Worm (Caenorhabditis elegans) whole organism, L1 larva: ENCODE results near the gene ZK105.1.
A peak's percentile ranks its signal among the peaks of the same experiment; 100 is the strongest.

Source experiments
- C04F5.9 ChIP-seq: sonication (generic microtip); optimal IDR thresholded peaks from 2 replicates; lab custom pipeline; 2016; ENCODE audit warnings: missing genetic modification characterization, missing compliant biosample characterization
- C16A3.4 ChIP-seq: fragments of 150-350 bp; optimal IDR thresholded peaks from 2 replicates; lab custom pipeline; 2014; ENCODE audit warnings: missing biosample characterization, missing genetic modification characterization
- C34B4.2 ChIP-seq: sonication (generic microtip); optimal IDR thresholded peaks from 2 replicates; lab custom pipeline; 2017; ENCODE audit warnings: mild to moderate bottlenecking, missing genetic modification characterization, missing compliant biosample characterization
- F16B12.6 ChIP-seq: fragments of 150-350 bp; optimal IDR thresholded peaks from 2 replicates; lab custom pipeline; 2014; ENCODE audit warnings: missing biosample characterization, missing genetic modification characterization
- Y116A8C.19 ChIP-seq: sonication (generic microtip); optimal IDR thresholded peaks from 2 replicates; lab custom pipeline; 2016; ENCODE audit warnings: missing compliant biosample characterization, missing genetic modification characterization, borderline replicate concordance
- aly-2 ChIP-seq: fragments of 150-350 bp; optimal IDR thresholded peaks from 2 replicates; lab custom pipeline; 2014; ENCODE audit warnings: missing biosample characterization, missing genetic modification characterization
- ama-1 ChIP-seq: fragments of 150-350 bp; optimal IDR thresholded peaks from 2 replicates; lab custom pipeline; 2014
- blmp-1 ChIP-seq: fragments of 150-350 bp; optimal IDR thresholded peaks from 2 replicates; lab custom pipeline; 2014; ENCODE audit warnings: missing biosample characterization, missing genetic modification characterization
- ceh-8 ChIP-seq: fragments of 200-800 bp; sonication (Bioruptor generic); optimal IDR thresholded peaks from 2 replicates; lab custom pipeline; 2018; ENCODE audit warnings: mild to moderate bottlenecking, missing genetic modification characterization, moderate library complexity, missing compliant biosample characterization
- ceh-82 ChIP-seq, 3 experiments: fragments of 150-350 bp in 1 of 3; sonication (generic microtip) in 2 of 3; optimal IDR thresholded peaks; 2 replicates each; lab custom pipeline; 2014 to 2017; ENCODE audit warnings: missing biosample characterization in 3 of 3, missing genetic modification characterization in 3 of 3
- ceh-88 ChIP-seq: fragments of 200-800 bp; sonication (Bioruptor generic); IDR thresholded peaks from 2 replicates; pipeline ENCODE4 v1.3.6; 2022; ENCODE audit warnings: missing genetic modification characterization, missing compliant biosample characterization
- ces-1 ChIP-seq: fragments of 150-350 bp; optimal IDR thresholded peaks from 2 replicates; lab custom pipeline; 2014; ENCODE audit warnings: missing biosample characterization, missing genetic modification reagents, missing genetic modification characterization
- dpl-1 ChIP-seq, 3 experiments: fragments of 150-350 bp in 2 of 3; sonication (generic microtip) in 1 of 3; optimal IDR thresholded peaks; 2 replicates each; lab custom pipeline; 2014 to 2017; ENCODE audit warnings: missing biosample characterization in 3 of 3, missing genetic modification characterization in 3 of 3, missing genetic modification reagents in 3 of 3
- dsc-1 ChIP-seq: sonication (generic microtip); optimal IDR thresholded peaks from 2 replicates; lab custom pipeline; 2016; ENCODE audit warnings: mild to moderate bottlenecking, missing genetic modification characterization, missing compliant biosample characterization
- efl-3 ChIP-seq: fragments of 200-800 bp; sonication (Bioruptor generic); optimal IDR thresholded peaks from 2 replicates; lab custom pipeline; 2018; ENCODE audit warnings: mild to moderate bottlenecking, missing genetic modification characterization, missing compliant biosample characterization
- egl-13 ChIP-seq: sonication (generic microtip); optimal IDR thresholded peaks from 2 replicates; lab custom pipeline; 2016; ENCODE audit warnings: missing genotype, missing genetic modification reagents, missing genetic modification characterization, missing compliant biosample characterization
- egl-27 ChIP-seq, 2 experiments: fragments of 150-350 bp in 1 of 2; sonication (generic microtip); optimal IDR thresholded peaks; 3 replicates each; lab custom pipeline; 2017 to 2018; ENCODE audit warnings: missing biosample characterization in 2 of 2, missing genetic modification characterization in 2 of 2, missing genetic modification reagents in 2 of 2
- elt-3 ChIP-seq, 6 experiments: fragments of 150-350 bp in 1 of 6; sonication (generic microtip); optimal IDR thresholded peaks; 2 replicates each; lab custom pipeline; 2017 to 2018; ENCODE audit warnings: missing biosample characterization in 6 of 6, missing genetic modification characterization in 6 of 6, inconsistent platforms in 1 of 6
- ets-5 ChIP-seq: fragments of 200-800 bp; sonication (Bioruptor generic); IDR thresholded peaks from 2 replicates; pipeline ENCODE4 v1.3.6; 2022; ENCODE audit warnings: missing genetic modification characterization, missing compliant biosample characterization
- fkh-10 ChIP-seq: sonication (generic microtip); optimal IDR thresholded peaks from 2 replicates; lab custom pipeline; 2017; ENCODE audit warnings: missing biosample characterization, missing genetic modification reagents, missing genetic modification characterization
- fkh-4 ChIP-seq: sonication (generic microtip); optimal IDR thresholded peaks from 2 replicates; lab custom pipeline; 2016; ENCODE audit warnings: missing compliant biosample characterization, missing genetic modification characterization, borderline replicate concordance
- fkh-8 ChIP-seq: sonication (generic microtip); optimal IDR thresholded peaks from 2 replicates; lab custom pipeline; 2016; ENCODE audit warnings: mild to moderate bottlenecking, missing genetic modification characterization, missing compliant biosample characterization
- grh-1 ChIP-seq: fragments of 200-800 bp; sonication (Bioruptor generic); IDR thresholded peaks from 2 replicates; pipeline ENCODE4 v1.3.6; 2022; ENCODE audit warnings: missing genetic modification reagents, missing genetic modification characterization, missing compliant biosample characterization
- hlh-4 ChIP-seq: sonication (generic microtip); optimal IDR thresholded peaks from 2 replicates; lab custom pipeline; 2016; ENCODE audit warnings: mild to moderate bottlenecking, missing genetic modification characterization, missing compliant biosample characterization
- lin-14 ChIP-seq: fragments of 200-800 bp; sonication (Bioruptor generic); optimal IDR thresholded peaks from 2 replicates; lab custom pipeline; 2018; ENCODE audit warnings: mild to moderate bottlenecking, missing genetic modification characterization, moderate library complexity, missing compliant biosample characterization
- lin-15B ChIP-seq: fragments of 150-350 bp; sonication (generic microtip); optimal IDR thresholded peaks from 3 replicates; lab custom pipeline; 2014; ENCODE audit warnings: missing biosample characterization, missing genetic modification characterization
- lin-35 ChIP-seq, 2 experiments: fragments of 150-350 bp; optimal IDR thresholded peaks; 2 replicates each; lab custom pipeline; 2014; ENCODE audit warnings: missing biosample characterization in 2 of 2, missing genetic modification characterization in 2 of 2, missing genetic modification reagents in 2 of 2
- lin-39 ChIP-seq: fragments of 150-350 bp; optimal IDR thresholded peaks from 2 replicates; lab custom pipeline; 2014; ENCODE audit warnings: missing biosample characterization, missing genetic modification reagents, missing genetic modification characterization
- lir-3 ChIP-seq: sonication (generic microtip); optimal IDR thresholded peaks from 2 replicates; lab custom pipeline; 2016; ENCODE audit warnings: mild to moderate bottlenecking, missing genetic modification characterization, moderate library complexity, missing compliant biosample characterization; ENCODE audit not compliant: poor library complexity
- mab-9 ChIP-seq: fragments of 200-800 bp; sonication (Bioruptor generic); IDR thresholded peaks from 2 replicates; pipeline ENCODE4 v1.3.6; 2022; ENCODE audit warnings: missing genetic modification reagents, missing genetic modification characterization, missing compliant biosample characterization
- mdl-1 ChIP-seq, 2 experiments: fragments of 150-350 bp; optimal IDR thresholded peaks; 2 replicates each; lab custom pipeline; 2014 to 2017; ENCODE audit warnings: missing biosample characterization in 2 of 2, missing genetic modification characterization in 2 of 2, inconsistent platforms in 1 of 2
- mef-2 ChIP-seq: fragments of 150-350 bp; optimal IDR thresholded peaks from 2 replicates; lab custom pipeline; 2014; ENCODE audit warnings: missing biosample characterization, missing genetic modification characterization
- nhr-12 ChIP-seq: sonication (generic microtip); optimal IDR thresholded peaks from 2 replicates; lab custom pipeline; 2017; ENCODE audit warnings: missing biosample characterization, missing genetic modification characterization
- nhr-20 ChIP-seq: sonication (generic microtip); optimal IDR thresholded peaks from 2 replicates; lab custom pipeline; 2016; ENCODE audit warnings: mild to moderate bottlenecking, missing genetic modification characterization, missing compliant biosample characterization
- nhr-237 ChIP-seq: fragments of 150-350 bp; optimal IDR thresholded peaks from 2 replicates; lab custom pipeline; 2014; ENCODE audit warnings: missing biosample characterization, missing genetic modification characterization
- nhr-76 ChIP-seq: sonication (generic microtip); optimal IDR thresholded peaks from 2 replicates; lab custom pipeline; 2017; ENCODE audit warnings: missing biosample characterization, missing genetic modification characterization
- nhr-84 ChIP-seq: sonication (generic microtip); optimal IDR thresholded peaks from 2 replicates; lab custom pipeline; 2017; ENCODE audit warnings: missing biosample characterization, missing genetic modification characterization
- skn-1 ChIP-seq: fragments of 150-350 bp; optimal IDR thresholded peaks from 2 replicates; lab custom pipeline; 2014; ENCODE audit warnings: missing biosample characterization, missing genetic modification characterization
- sox-4 ChIP-seq: sonication (generic microtip); optimal IDR thresholded peaks from 2 replicates; lab custom pipeline; 2016; ENCODE audit warnings: missing genetic modification characterization, missing compliant biosample characterization
- sptf-1 ChIP-seq: fragments of 150-350 bp; optimal IDR thresholded peaks from 2 replicates; lab custom pipeline; 2014; ENCODE audit warnings: missing biosample characterization, missing genetic modification characterization
- tbx-2 ChIP-seq: sonication (generic microtip); optimal IDR thresholded peaks from 2 replicates; lab custom pipeline; 2016; ENCODE audit warnings: missing genetic modification characterization, missing compliant biosample characterization
- unc-130 ChIP-seq: fragments of 150-350 bp; optimal IDR thresholded peaks from 2 replicates; lab custom pipeline; 2017; ENCODE audit warnings: missing biosample characterization, missing genetic modification characterization, inconsistent platforms
- unc-30 ChIP-seq: sonication (generic microtip); optimal IDR thresholded peaks from 2 replicates; lab custom pipeline; 2017; ENCODE audit warnings: missing biosample characterization, missing genetic modification characterization
- unc-62 ChIP-seq: fragments of 150-350 bp; optimal IDR thresholded peaks from 2 replicates; lab custom pipeline; 2014; ENCODE audit warnings: missing biosample characterization, missing genetic modification reagents, missing genetic modification characterization
- unc-86 ChIP-seq: sonication (generic microtip); optimal IDR thresholded peaks from 2 replicates; lab custom pipeline; 2016; ENCODE audit warnings: missing genetic modification characterization, missing compliant biosample characterization
- vab-15 ChIP-seq: sonication (generic microtip); optimal IDR thresholded peaks from 2 replicates; lab custom pipeline; 2017; ENCODE audit warnings: missing genotype, mild to moderate bottlenecking, missing genetic modification characterization, missing compliant biosample characterization
- xbp-1 ChIP-seq: sonication (generic microtip); optimal IDR thresholded peaks from 2 replicates; lab custom pipeline; 2016; ENCODE audit warnings: missing genetic modification characterization, missing compliant biosample characterization
- zip-4 ChIP-seq: fragments of 200-800 bp; sonication (Bioruptor generic); optimal IDR thresholded peaks from 2 replicates; lab custom pipeline; 2018; ENCODE audit warnings: mild to moderate bottlenecking, missing genetic modification characterization, moderate library complexity, missing compliant biosample characterization
- ztf-11 ChIP-seq, 2 experiments: sonication (generic microtip); optimal IDR thresholded peaks; 2 replicates each; lab custom pipeline; 2016 to 2017; ENCODE audit warnings: missing genetic modification characterization in 2 of 2, missing biosample characterization in 1 of 2, missing compliant biosample characterization in 1 of 2

Gene ZK105.1

ce11 chrV:7726927-7727326 lies 13.1 kb downstream of the ZK105.1 start (continued):
- TF ChIP-seq tbx-2 (tag; lab: Kevin White, UChicago) (peak; percentile 13), ceh-82 (tag; optimal IDR thresholded peaks at IDR 0.05; lab: Kevin White, UChicago) (no peak), nhr-20 (no peak), C04F5.9 (tag; lab: Kevin White, UChicago) (no peak), fkh-8 (peak; percentile 71), aly-2 (tag; lab: Kevin White, UChicago) (no peak), efl-3 (GFP tag; lab: Kevin White, UChicago) (no peak), lin-14 (GFP tag; lab: Kevin White, UChicago) (peak; percentile 75), egl-13 (tag; lab: Kevin White, UChicago) (peak; percentile 37), Y116A8C.19 (tag; lab: Kevin White, UChicago) (no peak), C34B4.2 (tag; lab: Kevin White, UChicago) (no peak), dsc-1 (tag; lab: Kevin White, UChicago) (peak; percentile 15), lir-3 (tag; lab: Kevin White, UChicago) (no peak), grh-1 (GFP tag; lab: Robert Waterston, UW) (no peak), blmp-1 (tag; lab: Kevin White, UChicago) (no peak), mef-2 (tag; lab: Kevin White, UChicago) (no peak), sptf-1 (no peak)

- TF ChIP-seq fkh-4 (peak; percentile 3), sptf-1 (no peak), ets-5 (GFP tag; lab: Robert Waterston, UW) (no peak), vab-15 (tag; lab: Kevin White, UChicago) (no peak), nhr-237 (tag; lab: Kevin White, UChicago) (no peak), nhr-84 (tag; lab: Kevin White, UChicago) (no peak), mdl-1 (tag; optimal IDR thresholded peaks at IDR 0.05; lab: Kevin White, UChicago) (no peak), elt-3 (tag; optimal IDR thresholded peaks at IDR 0.05; lab: Kevin White, UChicago) (peak in 1 of 6 experiments; percentile 41), lin-39 (peak; percentile 24), zip-4 (GFP tag; lab: Kevin White, UChicago) (peak; percentile 52), C16A3.4 (tag; lab: Kevin White, UChicago) (peak; percentile 26), blmp-1 (tag; lab: Kevin White, UChicago) (peak; percentile 98), lin-15B (no peak), sox-4 (tag; lab: Kevin White, UChicago) (peak; percentile 75), F16B12.6 (no peak), nhr-12 (tag; lab: Kevin White, UChicago) (no peak), unc-86 (peak; percentile 90), C04F5.9 (tag; lab: Kevin White, UChicago) (no peak), ceh-8 (GFP tag; lab: Kevin White, UChicago) (peak; percentile 74), skn-1 (peak; percentile 40), ama-1 (lab: Kevin White, UChicago) (no peak), unc-130 (tag; lab: Kevin White, UChicago) (peak; percentile 36), mab-9 (GFP tag; lab: Robert Waterston, UW) (no peak), unc-30 (tag; lab: Kevin White, UChicago) (no peak), egl-27 (tag; optimal IDR thresholded peaks at IDR 0.05; lab: Kevin White, UChicago) (peak in 1 of 2 experiments; percentile 89), unc-62 (GFP tag; lab: Kevin White, UChicago) (no peak), xbp-1 (tag; lab: Kevin White, UChicago) (peak; percentile 67), ceh-88 (GFP tag; lab: Robert Waterston, UW) (peak; percentile 81), ztf-11 (tag; optimal IDR thresholded peaks at IDR 0.05; lab: Kevin White, UChicago) (peak in 1 of 2 experiments; percentile 64), egl-13 (tag; lab: Kevin White, UChicago) (peak; percentile 96), ces-1 (GFP tag; lab: Kevin White, UChicago) (no peak), lin-35 (GFP tag; optimal IDR thresholded peaks at IDR 0.05; lab: Kevin White, UChicago) (peak in 1 of 2 experiments; percentile 67), lir-3 (tag; lab: Kevin White, UChicago) (no peak), hlh-4 (tag; lab: Kevin White, UChicago) (peak; percentile 19), fkh-10 (GFP tag; lab: Kevin White, UChicago) (peak; percentile 88), ceh-82 (tag; optimal IDR thresholded peaks at IDR 0.05; lab: Kevin White, UChicago) (peak; percentile 29 to 81 (median 41)), dpl-1 (GFP tag; optimal IDR thresholded peaks at IDR 0.05; lab: Kevin White, UChicago) (peak; percentile 21 to 50 (median 47)), nhr-76 (tag; lab: Kevin White, UChicago) (no peak)
Measured at ce11 chrV:7728003-7728678, 14.3 kb downstream of the ZK105.1 start.
